Worm (Caenorhabditis elegans) whole organism, young adult: Measurements from ENCODE around the gene mtx-2.

ENCODE experiments used
- B0019.2 ChIP-seq: fragments of 200-800 bp; sonication (Bioruptor generic); conservative IDR thresholded peaks from 2 replicates; pipeline ENCODE4 v1.3.6; 2022; ENCODE audit warnings: missing genetic modification reagents, missing genetic modification characterization, missing compliant biosample characterization
- B0261.1 ChIP-seq: sonication (generic microtip); optimal IDR thresholded peaks from 2 replicates; lab custom pipeline; 2016; ENCODE audit warnings: mild to moderate bottlenecking, missing genetic modification characterization, moderate library complexity, missing compliant biosample characterization
- C06A6.2 ChIP-seq: fragments of 200-800 bp; sonication (Bioruptor generic); conservative IDR thresholded peaks from 2 replicates; pipeline ENCODE4 v1.3.6; 2022; ENCODE audit warnings: missing genetic modification characterization, missing compliant biosample characterization
- F37B4.10 ChIP-seq: fragments of 200-800 bp; sonication (Bioruptor generic); IDR thresholded peaks from 2 replicates; pipeline ENCODE4 v1.3.6; 2022; ENCODE audit warnings: missing genetic modification characterization, missing compliant biosample characterization
- F52B5.7 ChIP-seq: sonication (generic microtip); optimal IDR thresholded peaks from 2 replicates; lab custom pipeline; 2016; ENCODE audit warnings: mild to moderate bottlenecking, missing genetic modification characterization, missing compliant biosample characterization
- F55B11.4 ChIP-seq: sonication (generic microtip); optimal IDR thresholded peaks from 2 replicates; lab custom pipeline; 2016; ENCODE audit warnings: missing compliant biosample characterization, missing genetic modification characterization, borderline replicate concordance; ENCODE audit not compliant: insufficient read depth
- K11D2.4 ChIP-seq: fragments of 200-800 bp; sonication (Bioruptor generic); IDR thresholded peaks from 2 replicates; pipeline ENCODE4 v1.3.6; 2022; ENCODE audit warnings: missing genetic modification reagents, missing genetic modification characterization, missing compliant biosample characterization
- K12H6.12 ChIP-seq: fragments of 200-800 bp; sonication (Bioruptor generic); optimal IDR thresholded peaks from 2 replicates; lab custom pipeline; 2018; ENCODE audit warnings: mild to moderate bottlenecking, missing genetic modification characterization, missing compliant biosample characterization
- T07F8.4 ChIP-seq: sonication (generic microtip); optimal IDR thresholded peaks from 2 replicates; lab custom pipeline; 2016; ENCODE audit warnings: mild to moderate bottlenecking, missing genetic modification characterization, moderate library complexity, missing compliant biosample characterization
- Y53G8AR.9 ChIP-seq: fragments of 200-800 bp; sonication (Bioruptor generic); conservative IDR thresholded peaks from 2 replicates; pipeline ENCODE4 v1.3.6; 2022; ENCODE audit warnings: missing genetic modification reagents, missing genetic modification characterization, missing compliant biosample characterization
- Y56A3A.18 ChIP-seq: fragments of 200-800 bp; sonication (Bioruptor generic); IDR thresholded peaks from 2 replicates; pipeline ENCODE4 v1.3.6; 2022; ENCODE audit warnings: missing genetic modification reagents, missing genetic modification characterization, missing compliant biosample characterization
- ZK185.1 ChIP-seq: sonication (generic microtip); optimal IDR thresholded peaks from 2 replicates; lab custom pipeline; 2016; ENCODE audit warnings: mild to moderate bottlenecking, missing genetic modification characterization, missing compliant biosample characterization; ENCODE audit not compliant: poor library complexity, severe bottlenecking
- akir-1 ChIP-seq: fragments of 200-800 bp; sonication (Bioruptor generic); optimal IDR thresholded peaks from 2 replicates; lab custom pipeline; 2018; ENCODE audit warnings: mild to moderate bottlenecking, missing genetic modification characterization, moderate library complexity, missing compliant biosample characterization
- aptf-3 ChIP-seq: fragments of 200-800 bp; sonication (Bioruptor generic); IDR thresholded peaks from 2 replicates; pipeline ENCODE4 v1.3.6; 2022; ENCODE audit warnings: missing genetic modification characterization, missing compliant biosample characterization
- attf-6 ChIP-seq: fragments of 200-800 bp; sonication (Bioruptor generic); IDR thresholded peaks from 2 replicates; pipeline ENCODE4 v1.3.6; 2022; ENCODE audit warnings: missing genetic modification reagents, missing genetic modification characterization, missing compliant biosample characterization
- bed-1 ChIP-seq: fragments of 200-800 bp; sonication (Bioruptor generic); IDR thresholded peaks from 2 replicates; pipeline ENCODE4 v1.3.6; 2022; ENCODE audit warnings: missing genetic modification reagents, missing genetic modification characterization, missing compliant biosample characterization
- bed-2 ChIP-seq: fragments of 200-800 bp; sonication (Bioruptor generic); IDR thresholded peaks from 2 replicates; pipeline ENCODE4 v1.3.6; 2022; ENCODE audit warnings: missing genetic modification reagents, missing genetic modification characterization, missing compliant biosample characterization
- ccch-3 ChIP-seq: fragments of 200-800 bp; sonication (Bioruptor generic); optimal IDR thresholded peaks from 2 replicates; lab custom pipeline; 2018; ENCODE audit warnings: mild to moderate bottlenecking, missing genetic modification characterization, missing compliant biosample characterization
- ceh-40 ChIP-seq: fragments of 200-800 bp; sonication (Bioruptor generic); IDR thresholded peaks from 2 replicates; pipeline ENCODE4 v1.3.6; 2022; ENCODE audit warnings: missing genetic modification characterization, missing compliant biosample characterization
- ceh-91 ChIP-seq: fragments of 200-800 bp; sonication (Bioruptor generic); IDR thresholded peaks from 2 replicates; pipeline ENCODE4 v1.3.6; 2022; ENCODE audit warnings: missing genetic modification reagents, missing genetic modification characterization, missing compliant biosample characterization
- chd-7 ChIP-seq: sonication (generic microtip); optimal IDR thresholded peaks from 2 replicates; lab custom pipeline; 2016; ENCODE audit warnings: mild to moderate bottlenecking, missing genetic modification characterization, moderate library complexity, missing compliant biosample characterization
- dpl-1 ChIP-seq: fragments of 150-350 bp; optimal IDR thresholded peaks from 2 replicates; lab custom pipeline; 2014; ENCODE audit warnings: missing biosample characterization, missing genetic modification reagents, missing genetic modification characterization
- efl-1 ChIP-seq: fragments of 150-350 bp; optimal IDR thresholded peaks from 2 replicates; lab custom pipeline; 2014; ENCODE audit warnings: missing biosample characterization, missing genetic modification reagents, missing genetic modification characterization
- egl-44 ChIP-seq: fragments of 200-800 bp; sonication (Bioruptor generic); IDR thresholded peaks from 2 replicates; pipeline ENCODE4 v1.3.6; 2022; ENCODE audit warnings: missing genetic modification reagents, missing genetic modification characterization, missing compliant biosample characterization
- ets-4 ChIP-seq: fragments of 200-800 bp; sonication (Bioruptor generic); optimal IDR thresholded peaks from 2 replicates; lab custom pipeline; 2018; ENCODE audit warnings: mild to moderate bottlenecking, missing genetic modification characterization, missing compliant biosample characterization
- fkh-3 ChIP-seq: sonication (generic microtip); optimal IDR thresholded peaks from 2 replicates; lab custom pipeline; 2016; ENCODE audit warnings: mild to moderate bottlenecking, missing genetic modification characterization, missing compliant biosample characterization
- hlh-26 ChIP-seq: fragments of 200-800 bp; sonication (Bioruptor generic); conservative IDR thresholded peaks from 2 replicates; pipeline ENCODE4 v1.3.6; 2022; ENCODE audit warnings: missing genetic modification reagents, missing genetic modification characterization, missing compliant biosample characterization
- hrde-1 ChIP-seq: sonication (generic microtip); optimal IDR thresholded peaks from 2 replicates; lab custom pipeline; 2016; ENCODE audit warnings: missing genetic modification characterization, mild to moderate bottlenecking, missing compliant biosample characterization, moderate library complexity, missing genotype, missing genetic modification reagents, borderline replicate concordance
- lag-1 ChIP-seq: fragments of 200-800 bp; sonication (Bioruptor generic); IDR thresholded peaks from 2 replicates; pipeline ENCODE4 v1.3.6; 2022; ENCODE audit warnings: missing genetic modification reagents, missing genetic modification characterization, missing compliant biosample characterization
- let-526 ChIP-seq: fragments of 200-800 bp; sonication (Bioruptor generic); IDR thresholded peaks from 2 replicates; pipeline ENCODE4 v1.3.6; 2022; ENCODE audit warnings: missing genetic modification reagents, missing genetic modification characterization, missing compliant biosample characterization
- lin-35 ChIP-seq, 3 experiments: fragments of 150-350 bp in 2 of 3; sonication (generic microtip) in 1 of 3; optimal IDR thresholded peaks; 2 replicates each; lab custom pipeline; 2014 to 2018; ENCODE audit warnings: missing biosample characterization in 3 of 3, missing genetic modification characterization in 3 of 3, missing genetic modification reagents in 3 of 3
- lir-1 ChIP-seq: fragments of 200-800 bp; sonication (Bioruptor generic); conservative IDR thresholded peaks from 2 replicates; pipeline ENCODE4 v1.3.6; 2022; ENCODE audit warnings: missing genetic modification reagents, missing genetic modification characterization, missing compliant biosample characterization
- madf-10 ChIP-seq: sonication (generic microtip); optimal IDR thresholded peaks from 2 replicates; lab custom pipeline; 2016; ENCODE audit warnings: mild to moderate bottlenecking, missing genetic modification characterization, missing compliant biosample characterization
- madf-6 ChIP-seq: fragments of 200-800 bp; sonication (Bioruptor generic); IDR thresholded peaks from 2 replicates; pipeline ENCODE4 v1.3.6; 2022; ENCODE audit warnings: missing genetic modification reagents, missing genetic modification characterization, missing compliant biosample characterization
- madf-8 ChIP-seq: fragments of 200-800 bp; sonication (Bioruptor generic); conservative IDR thresholded peaks from 2 replicates; pipeline ENCODE4 v1.3.6; 2022; ENCODE audit warnings: missing genetic modification reagents, missing genetic modification characterization, missing compliant biosample characterization
- mes-4 ChIP-seq: sonication (generic microtip); optimal IDR thresholded peaks from 2 replicates; lab custom pipeline; 2016; ENCODE audit warnings: missing genotype, missing genetic modification characterization, missing compliant biosample characterization
- mxl-1 ChIP-seq: sonication (generic microtip); optimal IDR thresholded peaks from 2 replicates; lab custom pipeline; 2016; ENCODE audit warnings: missing genetic modification characterization, missing compliant biosample characterization
- nhr-80 ChIP-seq: sonication (generic microtip); optimal IDR thresholded peaks from 2 replicates; lab custom pipeline; 2016; ENCODE audit warnings: missing genetic modification characterization, missing compliant biosample characterization
- nhr-90 ChIP-seq: sonication (generic microtip); optimal IDR thresholded peaks from 2 replicates; lab custom pipeline; 2016; ENCODE audit warnings: missing genotype, mild to moderate bottlenecking, missing genetic modification characterization, missing compliant biosample characterization
- pha-4 ChIP-seq: fragments of 150-350 bp; sonication (generic microtip); optimal IDR thresholded peaks from 2 replicates; lab custom pipeline; 2014; ENCODE audit warnings: missing biosample characterization, missing genetic modification reagents, missing genetic modification characterization
- rpc-1 ChIP-seq, 2 experiments: fragments of 150-350 bp in 1 of 2; sonication (generic microtip) in 1 of 2; optimal IDR thresholded peaks; 2 replicates each; lab custom pipeline; 2014 to 2018; ENCODE audit warnings: missing biosample characterization in 1 of 2, missing genetic modification characterization in 1 of 2, missing genetic modification reagents in 1 of 2, missing genotype in 1 of 2
- sea-2 ChIP-seq: fragments of 200-800 bp; sonication (Bioruptor generic); IDR thresholded peaks from 2 replicates; pipeline ENCODE4 v1.3.6; 2022; ENCODE audit warnings: missing genetic modification characterization, missing compliant biosample characterization
- somi-1 ChIP-seq: fragments of 200-800 bp; sonication (Bioruptor generic); optimal IDR thresholded peaks from 2 replicates; lab custom pipeline; 2018; ENCODE audit warnings: mild to moderate bottlenecking, missing genetic modification characterization, missing compliant biosample characterization
- tbp1 ChIP-seq: fragments of 200-800 bp; sonication (Bioruptor generic); optimal IDR thresholded peaks from 2 replicates; lab custom pipeline; 2018; ENCODE audit warnings: mild to moderate bottlenecking, missing genetic modification characterization, missing compliant biosample characterization
- tlf-1 ChIP-seq: fragments of 200-800 bp; sonication (Bioruptor generic); optimal IDR thresholded peaks from 2 replicates; lab custom pipeline; 2018; ENCODE audit warnings: mild to moderate bottlenecking, missing genetic modification characterization, missing compliant biosample characterization
- xnd-1 ChIP-seq: sonication (generic microtip); optimal IDR thresholded peaks from 2 replicates; lab custom pipeline; 2016; ENCODE audit warnings: missing genotype, missing genetic modification reagents, missing genetic modification characterization, missing compliant biosample characterization
- zfh-2 ChIP-seq: fragments of 200-800 bp; sonication (Bioruptor generic); conservative IDR thresholded peaks from 2 replicates; pipeline ENCODE4 v1.3.6; 2022; ENCODE audit warnings: missing genetic modification reagents, missing genetic modification characterization, missing compliant biosample characterization
- ztf-6 ChIP-seq: fragments of 200-800 bp; sonication (Bioruptor generic); IDR thresholded peaks from 2 replicates; pipeline ENCODE4 v1.3.6; 2022; ENCODE audit warnings: missing genetic modification reagents, missing genetic modification characterization, missing compliant biosample characterization

The mtx-2 gene

DNA sequence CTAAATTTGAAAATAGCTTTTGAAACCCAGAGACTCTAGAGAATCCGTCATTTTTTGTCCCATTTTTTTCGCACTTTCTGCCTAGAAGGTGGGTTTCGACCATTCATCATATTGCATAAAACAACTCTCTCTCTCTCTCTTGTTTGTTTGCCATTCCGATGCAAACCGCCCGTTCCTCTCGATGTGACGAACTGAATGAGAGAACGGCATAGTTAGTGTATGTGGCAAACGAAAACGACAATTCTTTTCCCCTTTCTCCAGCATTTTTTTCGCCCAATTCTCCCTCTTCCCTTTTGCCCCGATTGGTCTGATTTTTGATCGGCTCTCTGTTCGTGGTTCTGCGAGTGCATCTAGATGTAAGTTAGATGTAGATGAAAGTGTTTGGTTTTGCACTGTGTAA is 41.9 kb downstream of the mtx-2 start:
- TF ChIP-seq K12H6.12 (tag; lab: Kevin White, UChicago) (no peak), F55B11.4 (tag; lab: Kevin White, UChicago) (no peak), ztf-6 (no peak), K11D2.4 (GFP tag; lab: Robert Waterston, UW) (0 out of 2 replicates have a peak, but pooled peaks have one; percentile 19), akir-1 (GFP tag; lab: Kevin White, UChicago) (no peak), Y53G8AR.9 (GFP tag; lab: Robert Waterston, UW) (0 out of 2 replicates have a peak, but pooled peaks have one; percentile 14), mxl-1 (tag; lab: Kevin White, UChicago) (no peak), zfh-2 (GFP tag; lab: Robert Waterston, UW) (no peak), let-526 (GFP tag; lab: Robert Waterston, UW) (no peak), F52B5.7 (tag; lab: Kevin White, UChicago) (no peak), F37B4.10 (GFP tag; lab: Robert Waterston, UW) (no peak), ZK185.1 (tag; lab: Kevin White, UChicago) (peak; percentile 3), mes-4 (tag; lab: Kevin White, UChicago) (no peak), nhr-80 (tag; lab: Kevin White, UChicago) (no peak), rpc-1 (optimal IDR thresholded peaks at IDR 0.05; lab: Kevin White, UChicago) (no peak), rpc-1 (tag; optimal IDR thresholded peaks at IDR 0.05; lab: Kevin White, UChicago) (no peak), fkh-3 (tag; lab: Kevin White, UChicago) (no peak), chd-7 (tag; lab: Kevin White, UChicago) (no peak), efl-1 (GFP tag; lab: Kevin White, UChicago) (no peak), hlh-26 (GFP tag; lab: Robert Waterston, UW) (no peak), xnd-1 (tag; lab: Kevin White, UChicago) (no peak)

DNA sequence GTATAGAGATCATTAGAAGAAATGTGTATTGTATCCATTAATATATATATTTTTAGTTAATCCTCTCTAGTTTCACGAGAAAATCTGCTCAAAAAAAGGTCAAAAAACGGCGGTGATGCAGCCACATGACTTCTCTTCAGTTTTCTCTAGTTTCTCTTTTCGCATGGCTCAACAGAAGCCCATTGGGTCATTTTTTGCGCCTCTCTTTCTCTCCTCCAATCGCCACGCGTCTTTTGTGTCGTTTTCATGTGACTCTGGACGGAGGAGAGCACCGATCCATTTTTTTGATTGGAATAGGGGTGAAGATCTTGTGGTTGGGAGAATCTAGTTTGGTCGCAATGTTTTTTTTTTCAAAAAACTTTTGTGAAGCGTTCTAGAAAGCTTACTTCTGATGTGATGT is 42.5 kb downstream of the mtx-2 start:
- no peak for TF ChIP-seq ets-4 (GFP tag; lab: Kevin White, UChicago)
- no peak for TF ChIP-seq egl-44
- no peak for TF ChIP-seq lag-1
- TF ChIP-seq T07F8.4 (tag; lab: Kevin White, UChicago), result no peak
- TF ChIP-seq madf-10 (tag; lab: Kevin White, UChicago), result peak; percentile 13
- peak; percentile 40; the same call in 1 of the 2 replicates for TF ChIP-seq C06A6.2
- TF ChIP-seq ceh-91 (GFP tag; lab: Robert Waterston, UW), result no peak
- TF ChIP-seq bed-1 (GFP tag; lab: Robert Waterston, UW), result no peak
- no peak for TF ChIP-seq B0019.2 (GFP tag; lab: Robert Waterston, UW)
- no peak for TF ChIP-seq ceh-40
- peak; percentile 63 for TF ChIP-seq somi-1
- no peak for TF ChIP-seq mes-4 (tag; lab: Kevin White, UChicago)
- no peak for TF ChIP-seq lin-35 (GFP tag; optimal IDR thresholded peaks at IDR 0.05; lab: Kevin White, UChicago)
- no peak for TF ChIP-seq hrde-1
- no peak for TF ChIP-seq pha-4 (tag; lab: Kevin White, UChicago)
- no peak for TF ChIP-seq B0261.1 (tag; lab: Kevin White, UChicago)
- no peak for TF ChIP-seq sea-2 (GFP tag; lab: Robert Waterston, UW)
- no peak for TF ChIP-seq Y56A3A.18 (GFP tag; lab: Robert Waterston, UW)
- no peak for TF ChIP-seq bed-2 (GFP tag; lab: Robert Waterston, UW)
- TF ChIP-seq tbp1, result no peak
- no peak for TF ChIP-seq aptf-3
- no peak for TF ChIP-seq madf-8 (GFP tag; lab: Robert Waterston, UW)
- TF ChIP-seq efl-1 (GFP tag; lab: Kevin White, UChicago), result no peak
- TF ChIP-seq nhr-90 (tag; lab: Kevin White, UChicago), result no peak
- TF ChIP-seq tlf-1, result no peak
- no peak for TF ChIP-seq ccch-3
- TF ChIP-seq madf-6 (GFP tag; lab: Robert Waterston, UW), result no peak
- peak; percentile 50 for TF ChIP-seq K12H6.12 (tag; lab: Kevin White, UChicago)
- no peak for TF ChIP-seq attf-6 (GFP tag; lab: Robert Waterston, UW)
- no peak for TF ChIP-seq lir-1
- no peak for TF ChIP-seq dpl-1 (GFP tag; lab: Kevin White, UChicago)
- TF ChIP-seq K11D2.4 (GFP tag; lab: Robert Waterston, UW), result 0 out of 2 replicates have a peak, but pooled peaks have one; percentile 55
